Fruit fly (Drosophila melanogaster): ENCODE data around the gene eIF4E7.

DNA sequence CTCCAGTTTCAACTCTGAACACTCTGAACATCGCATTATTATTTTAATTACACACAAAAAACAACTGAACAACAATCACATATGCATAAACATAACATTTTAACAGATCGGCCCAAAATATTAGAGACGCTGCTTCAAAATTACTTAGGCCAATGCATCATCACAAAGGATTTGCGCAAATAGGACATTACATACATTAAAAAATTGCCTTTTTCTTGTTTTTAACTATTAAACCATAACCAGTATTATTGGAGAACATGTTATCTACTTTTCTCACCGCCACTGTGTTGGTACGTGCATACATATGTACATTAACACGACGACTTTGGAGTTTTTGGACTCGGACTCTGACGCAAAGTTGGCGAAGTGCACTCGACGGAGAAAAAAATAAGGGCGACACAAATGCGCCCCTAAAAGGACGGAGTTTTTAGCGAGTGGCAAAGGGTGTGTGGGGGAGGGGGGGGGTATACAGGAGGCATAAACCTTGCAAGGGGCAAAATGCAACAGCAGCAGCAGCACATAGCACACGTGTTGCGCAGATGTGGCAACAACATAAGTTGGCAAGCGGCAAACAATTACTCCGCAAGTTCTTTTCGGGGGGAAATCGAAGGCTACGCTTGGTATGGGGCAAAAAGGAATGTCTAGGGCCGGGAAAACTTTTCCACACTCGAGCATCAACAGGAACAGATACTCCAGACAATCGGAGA, 32.5 kb downstream of the eIF4E7 start:
- no peak for TF ChIP-seq CG8478 (optimal IDR thresholded peaks at IDR 0.05)
- no peak for TF ChIP-seq CTCF (optimal IDR thresholded peaks at IDR 0.05)
